Fruit fly (Drosophila melanogaster) whole organism, prepupa: ENCODE results near the gene CG13295.

Experiments
- Lpt ChIP-seq: fragments of 200-800 bp; sonication (Bioruptor generic); optimal IDR thresholded peaks from 3 replicates; lab custom pipeline; 2016; ENCODE audit warnings: missing biosample characterization, missing genetic modification characterization
- lz ChIP-seq: fragments of 200-800 bp; sonication (Bioruptor generic); optimal IDR thresholded peaks from 3 replicates; lab custom pipeline; 2016; ENCODE audit warnings: missing biosample characterization, missing genetic modification characterization
- pdm3 ChIP-seq: fragments of 200-800 bp; sonication (Bioruptor generic); optimal IDR thresholded peaks from 3 replicates; lab custom pipeline; 2016; ENCODE audit warnings: missing biosample characterization, missing genetic modification characterization

dm6 chr3L:6034916-6035315, 40.1 kb downstream of the CG13295 start, which contains the start of gene yip7:
- TF ChIP-seq Lpt (GFP tag; lab: Kevin White, UChicago) (no peak), pdm3 (GFP tag; lab: Kevin White, UChicago) (no peak), lz (GFP tag; lab: Kevin White, UChicago) (no peak)
